Worm (Caenorhabditis elegans) whole organism, L3 larva: ENCODE measurements around the gene ZK287.1.

ENCODE experiments used
- R02D3.7 ChIP-seq: fragments of 150-350 bp; optimal IDR thresholded peaks from 2 replicates; lab custom pipeline; 2014; ENCODE audit warnings: missing biosample characterization, missing genetic modification characterization
- ZK546.5 ChIP-seq: sonication (generic microtip); optimal IDR thresholded peaks from 2 replicates; lab custom pipeline; 2017; ENCODE audit warnings: missing biosample characterization, missing genetic modification characterization
- aly-2 ChIP-seq: fragments of 150-350 bp; optimal IDR thresholded peaks from 2 replicates; lab custom pipeline; 2014; ENCODE audit warnings: missing biosample characterization, missing genetic modification characterization
- ama-1 ChIP-seq: fragments of 150-350 bp; optimal IDR thresholded peaks from 2 replicates; lab custom pipeline; 2018
- ceh-16 ChIP-seq: sonication (generic microtip); optimal IDR thresholded peaks from 2 replicates; lab custom pipeline; 2017; ENCODE audit warnings: missing biosample characterization, missing genetic modification characterization
- egl-27 ChIP-seq: sonication (generic microtip); optimal IDR thresholded peaks from 4 replicates; lab custom pipeline; 2017; ENCODE audit warnings: missing biosample characterization, missing genetic modification reagents, missing genetic modification characterization
- egl-5 ChIP-seq: fragments of 150-350 bp; optimal IDR thresholded peaks from 2 replicates; lab custom pipeline; 2017; ENCODE audit warnings: missing biosample characterization, missing genetic modification reagents, missing genetic modification characterization, inconsistent platforms
- elt-2 ChIP-seq: sonication (generic microtip); optimal IDR thresholded peaks from 2 replicates; lab custom pipeline; 2016; ENCODE audit warnings: missing genetic modification reagents, mild to moderate bottlenecking, missing genetic modification characterization, missing compliant biosample characterization
- elt-3 ChIP-seq, 3 experiments: fragments of 150-350 bp in 1 of 3; sonication (generic microtip) in 2 of 3; optimal IDR thresholded peaks; 2 replicates in 2 of 3; 4 replicates in 1 of 3; lab custom pipeline; 2014 to 2017; ENCODE audit warnings: missing biosample characterization in 3 of 3, missing genetic modification characterization in 3 of 3
- eor-1 ChIP-seq, 2 experiments: fragments of 150-350 bp; optimal IDR thresholded peaks; 2 replicates each; lab custom pipeline; 2014 to 2018; ENCODE audit warnings: missing biosample characterization in 2 of 2, missing genetic modification characterization in 2 of 2
- fkh-10 ChIP-seq: sonication (generic microtip); optimal IDR thresholded peaks from 2 replicates; lab custom pipeline; 2017; ENCODE audit warnings: missing biosample characterization, missing genetic modification reagents, missing genetic modification characterization
- fkh-2 ChIP-seq: fragments of 150-350 bp; optimal IDR thresholded peaks from 2 replicates; lab custom pipeline; 2014; ENCODE audit warnings: missing biosample characterization, missing genetic modification reagents, missing genetic modification characterization
- fos-1 ChIP-seq: fragments of 150-350 bp; optimal IDR thresholded peaks from 2 replicates; lab custom pipeline; 2014; ENCODE audit warnings: missing biosample characterization, missing genetic modification characterization
- hmg-11 ChIP-seq: sonication (generic microtip); optimal IDR thresholded peaks from 2 replicates; lab custom pipeline; 2016; ENCODE audit warnings: missing genetic modification characterization, missing compliant biosample characterization
- jun-1 ChIP-seq: fragments of 150-350 bp; optimal IDR thresholded peaks from 2 replicates; lab custom pipeline; 2014; ENCODE audit warnings: missing biosample characterization, missing genetic modification reagents, missing genetic modification characterization
- lin-39 ChIP-seq: fragments of 150-350 bp; optimal IDR thresholded peaks from 2 replicates; lab custom pipeline; 2018; ENCODE audit warnings: missing biosample characterization, missing genetic modification reagents, missing genetic modification characterization
- lsy-12 ChIP-seq: sonication (generic microtip); optimal IDR thresholded peaks from 2 replicates; lab custom pipeline; 2016; ENCODE audit warnings: mild to moderate bottlenecking, missing genetic modification characterization, missing compliant biosample characterization
- mdl-1 ChIP-seq: fragments of 150-350 bp; optimal IDR thresholded peaks from 2 replicates; lab custom pipeline; 2014; ENCODE audit warnings: missing biosample characterization, missing genetic modification characterization
- nhr-11 ChIP-seq: fragments of 150-350 bp; optimal IDR thresholded peaks from 2 replicates; lab custom pipeline; 2014; ENCODE audit warnings: missing biosample characterization, missing genetic modification characterization
- nhr-12 ChIP-seq: fragments of 150-350 bp; optimal IDR thresholded peaks from 2 replicates; lab custom pipeline; 2014; ENCODE audit warnings: missing biosample characterization, missing genetic modification characterization
- nhr-23 ChIP-seq: fragments of 150-350 bp; optimal IDR thresholded peaks from 2 replicates; lab custom pipeline; 2014; ENCODE audit warnings: missing biosample characterization, missing genetic modification reagents, missing genetic modification characterization
- nhr-237 ChIP-seq: fragments of 150-350 bp; optimal IDR thresholded peaks from 2 replicates; lab custom pipeline; 2014; ENCODE audit warnings: missing biosample characterization, missing genetic modification characterization
- nhr-28 ChIP-seq: fragments of 150-350 bp; optimal IDR thresholded peaks from 2 replicates; lab custom pipeline; 2014; ENCODE audit warnings: missing biosample characterization, missing genetic modification characterization
- nhr-43 ChIP-seq: sonication (generic microtip); optimal IDR thresholded peaks from 2 replicates; lab custom pipeline; 2016; ENCODE audit warnings: mild to moderate bottlenecking, missing genetic modification characterization, missing compliant biosample characterization; ENCODE audit not compliant: poor library complexity, severe bottlenecking
- pha-4 ChIP-seq: fragments of 150-350 bp; optimal IDR thresholded peaks from 2 replicates; lab custom pipeline; 2014; ENCODE audit warnings: missing biosample characterization, missing genetic modification reagents, missing genetic modification characterization
- pqm-1 ChIP-seq: fragments of 150-350 bp; optimal IDR thresholded peaks from 2 replicates; lab custom pipeline; 2017; ENCODE audit warnings: missing biosample characterization, missing genetic modification characterization, inconsistent platforms
- skn-1 ChIP-seq: fragments of 150-350 bp; optimal IDR thresholded peaks from 2 replicates; lab custom pipeline; 2014; ENCODE audit warnings: missing biosample characterization, missing genetic modification characterization
- snpc-4 ChIP-seq: fragments of 150-350 bp; optimal IDR thresholded peaks from 2 replicates; lab custom pipeline; 2014; ENCODE audit warnings: missing biosample characterization, missing genetic modification characterization
- ztf-4 ChIP-seq: fragments of 150-350 bp; optimal IDR thresholded peaks from 2 replicates; lab custom pipeline; 2014; ENCODE audit warnings: missing biosample characterization, missing genetic modification characterization

Gene ZK287.1

DNA sequence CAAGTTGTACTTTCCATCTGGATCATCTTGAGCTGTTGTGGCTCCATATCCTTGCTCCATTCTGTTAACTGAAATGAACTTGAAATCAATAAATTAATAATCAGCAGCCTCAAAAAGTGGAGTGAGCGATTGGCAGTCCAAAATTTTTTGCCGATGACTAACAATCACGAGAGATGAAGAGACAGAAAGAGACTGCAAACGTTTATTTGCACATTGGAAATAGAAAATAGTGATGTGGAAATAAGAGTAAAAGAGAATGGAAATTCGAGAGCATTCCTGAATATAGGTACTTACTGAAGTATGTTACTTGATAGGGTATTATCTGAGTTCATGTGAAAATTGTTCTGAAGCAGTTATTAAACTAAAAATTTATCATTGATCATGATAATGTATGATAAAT lies 43.3 kb downstream of the ZK287.1 start, which contains the start of gene tag-120:
Gene tag-120, minus strand, starts transcription at position 68 of the 400 bp plus-strand sequence.
- TF ChIP-seq jun-1 (tag; lab: Kevin White, UChicago) (no peak), fos-1 (tag; lab: Kevin White, UChicago) (no peak), pqm-1 (tag; lab: Kevin White, UChicago) (peak; percentile 19), elt-3 (tag; optimal IDR thresholded peaks at IDR 0.05; lab: Kevin White, UChicago) (no peak), egl-27 (no peak), lsy-12 (tag; lab: Kevin White, UChicago) (no peak), ama-1 (lab: Kevin White, UChicago) (no peak), nhr-43 (tag; lab: Kevin White, UChicago) (no peak), pha-4 (tag; lab: Kevin White, UChicago) (peak; percentile 61), fkh-2 (tag; lab: Kevin White, UChicago) (no peak), R02D3.7 (tag; lab: Kevin White, UChicago) (no peak), egl-5 (tag; lab: Kevin White, UChicago) (no peak), elt-2 (tag; lab: Kevin White, UChicago) (peak; percentile 32), nhr-11 (no peak), skn-1 (no peak)

ce11 chrV:9711174-9711573 lies 44.7 kb downstream of the ZK287.1 start:
- TF ChIP-seq pqm-1 (tag; lab: Kevin White, UChicago): peak; percentile 79
- TF ChIP-seq nhr-12 (tag; lab: Kevin White, UChicago): no peak
- peak; percentile 71 for TF ChIP-seq elt-2 (tag; lab: Kevin White, UChicago)
- peak; percentile 15 for TF ChIP-seq pha-4 (tag; lab: Kevin White, UChicago)
- TF ChIP-seq eor-1 (tag; optimal IDR thresholded peaks at IDR 0.05; lab: Kevin White, UChicago): no peak
- no peak for TF ChIP-seq hmg-11 (tag; lab: Kevin White, UChicago)
- TF ChIP-seq, all 47 proteins: peak for 3

DNA sequence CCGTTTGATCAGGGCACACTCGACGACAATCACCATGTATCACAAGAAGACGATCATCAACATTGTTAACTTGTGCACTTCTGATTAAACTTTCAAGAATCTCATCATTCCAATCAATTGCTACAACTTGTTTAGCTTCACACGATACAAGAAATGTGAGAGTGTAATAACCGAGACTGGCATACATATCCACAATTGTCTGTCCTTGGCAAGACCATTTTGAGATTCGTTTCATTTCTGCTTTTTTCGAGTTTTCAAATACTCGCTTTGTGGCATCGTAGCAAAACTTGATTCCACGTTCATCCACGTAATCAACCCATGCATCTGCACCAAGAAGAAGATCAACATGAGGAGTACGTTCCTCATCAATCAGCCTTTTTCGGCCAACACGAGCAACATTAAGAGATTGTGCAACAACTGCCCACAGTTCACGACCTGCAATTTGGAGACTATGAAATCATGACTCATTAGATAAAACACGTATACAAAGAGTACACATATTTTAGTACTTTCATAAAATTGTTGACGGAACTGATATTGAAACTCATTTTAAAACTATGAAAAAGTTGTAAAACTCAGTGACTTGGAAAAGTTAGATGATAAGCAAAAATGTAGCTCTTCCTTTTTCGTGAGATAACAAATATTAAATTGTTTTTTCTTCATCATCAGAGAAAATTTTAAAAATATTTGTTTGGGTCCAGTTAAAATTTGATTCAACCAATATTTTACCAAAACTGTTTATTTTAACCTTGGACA lies 46.1 kb downstream of the ZK287.1 start:
- TF ChIP-seq jun-1 (tag; lab: Kevin White, UChicago): peak; percentile 39
- no peak for TF ChIP-seq aly-2 (tag; lab: Kevin White, UChicago)
- peak; percentile 59 for TF ChIP-seq elt-2 (tag; lab: Kevin White, UChicago)
- peak; percentile 32 for TF ChIP-seq pqm-1 (tag; lab: Kevin White, UChicago)

DNA sequence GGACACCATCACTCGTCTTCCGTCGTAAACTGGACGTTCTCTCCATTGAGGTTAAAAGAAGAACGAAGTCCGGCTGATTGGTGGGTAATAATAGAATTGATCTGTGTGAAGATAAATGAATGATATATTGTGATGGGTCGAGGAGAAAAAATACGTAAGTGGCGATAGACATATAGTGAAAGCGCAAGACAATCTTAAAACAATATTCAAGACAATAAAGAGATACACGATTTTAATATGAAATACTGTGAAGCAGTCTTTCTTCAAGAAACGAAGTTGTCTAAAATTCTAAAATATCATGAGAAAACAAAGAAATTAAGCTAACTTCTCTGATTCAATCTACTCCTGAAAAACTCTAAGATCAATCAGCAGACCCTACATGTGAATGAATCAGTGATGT lies 47.0 kb downstream of the ZK287.1 start, which contains the start of gene F40F9.10:
Gene F40F9.10, minus strand, starts transcription at position 101 of the 400 bp plus-strand sequence.
- TF ChIP-seq ama-1 (lab: Kevin White, UChicago) (no peak), pha-4 (tag; lab: Kevin White, UChicago) (no peak), lin-39 (tag; lab: Kevin White, UChicago) (no peak), snpc-4 (no peak), ceh-16 (tag; lab: Kevin White, UChicago) (no peak)

DNA sequence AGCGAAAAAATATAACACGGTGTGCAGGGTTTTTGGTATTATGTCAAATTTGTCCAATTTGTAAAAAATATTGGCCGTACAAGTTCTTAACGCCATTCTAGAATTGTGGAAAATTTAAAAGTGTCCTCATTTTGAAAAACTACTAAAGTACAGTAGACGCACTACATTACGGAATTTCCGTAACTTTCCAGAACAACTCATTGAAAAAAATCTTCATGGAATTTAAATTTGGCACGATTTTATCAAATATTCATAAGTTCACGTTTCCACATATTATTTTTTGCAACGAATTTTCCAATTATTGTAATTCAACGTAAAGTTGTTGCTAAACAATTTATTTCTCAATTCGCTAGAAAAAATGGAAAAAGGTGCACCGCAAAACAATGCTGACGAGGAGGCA lies 48.4 kb downstream of the ZK287.1 start, which contains the start of gene F40F9.3:
Gene F40F9.3, plus strand, starts transcription at position 301 of the 400 bp plus-strand sequence.
- no peak for TF ChIP-seq R02D3.7 (tag; lab: Kevin White, UChicago)
- TF ChIP-seq nhr-237 (tag; lab: Kevin White, UChicago): no peak
- TF ChIP-seq mdl-1 (tag; lab: Kevin White, UChicago): no peak
- TF ChIP-seq pqm-1 (tag; lab: Kevin White, UChicago): no peak
- no peak for TF ChIP-seq ztf-4
- TF ChIP-seq nhr-28: no peak
- no peak for TF ChIP-seq ZK546.5 (tag; lab: Kevin White, UChicago)
- no peak for TF ChIP-seq lsy-12 (tag; lab: Kevin White, UChicago)
- no peak for TF ChIP-seq eor-1 (tag; optimal IDR thresholded peaks at IDR 0.05; lab: Kevin White, UChicago)
- TF ChIP-seq fkh-10: no peak
- TF ChIP-seq nhr-23 (tag; lab: Kevin White, UChicago): no peak
- TF ChIP-seq skn-1: no peak

- TF ChIP-seq nhr-23 (tag; lab: Kevin White, UChicago) (no peak), lin-39 (tag; lab: Kevin White, UChicago) (no peak), fkh-2 (tag; lab: Kevin White, UChicago) (no peak), pqm-1 (tag; lab: Kevin White, UChicago) (no peak)
Observed at ce11 chrV:9716397-9716796, 49.9 kb downstream of the ZK287.1 start, which contains the start of gene str-188. TSS of gene str-188 (plus strand) at chrV:9716697.
